Worm (Caenorhabditis elegans) whole organism, young adult: ENCODE results near the gene srz-71.

Experiments
- B0035.1 ChIP-seq: sonication (generic microtip); optimal IDR thresholded peaks from 2 replicates; lab custom pipeline; 2016; ENCODE audit warnings: missing genetic modification characterization, mild to moderate bottlenecking, missing compliant biosample characterization, missing genotype, missing genetic modification reagents
- C06A6.2 ChIP-seq: fragments of 200-800 bp; sonication (Bioruptor generic); conservative IDR thresholded peaks from 2 replicates; pipeline ENCODE4 v1.3.6; 2022; ENCODE audit warnings: missing genetic modification characterization, missing compliant biosample characterization
- F10E7.11 ChIP-seq: sonication (generic microtip); optimal IDR thresholded peaks from 2 replicates; lab custom pipeline; 2017; ENCODE audit warnings: mild to moderate bottlenecking, missing genetic modification characterization, moderate library complexity, missing compliant biosample characterization
- F22D6.2 ChIP-seq: sonication (generic microtip); optimal IDR thresholded peaks from 2 replicates; lab custom pipeline; 2016; ENCODE audit warnings: mild to moderate bottlenecking, missing genetic modification characterization, missing compliant biosample characterization
- F23B12.7 ChIP-seq: sonication (generic microtip); optimal IDR thresholded peaks from 2 replicates; lab custom pipeline; 2017; ENCODE audit warnings: missing genetic modification characterization, mild to moderate bottlenecking, missing compliant biosample characterization, antibody characterized with exemption, moderate library complexity; ENCODE audit not compliant: insufficient read depth
- F37B4.10 ChIP-seq: fragments of 200-800 bp; sonication (Bioruptor generic); IDR thresholded peaks from 2 replicates; pipeline ENCODE4 v1.3.6; 2022; ENCODE audit warnings: missing genetic modification characterization, missing compliant biosample characterization
- F52B5.7 ChIP-seq: sonication (generic microtip); optimal IDR thresholded peaks from 2 replicates; lab custom pipeline; 2016; ENCODE audit warnings: mild to moderate bottlenecking, missing genetic modification characterization, missing compliant biosample characterization
- F55B11.4 ChIP-seq: sonication (generic microtip); optimal IDR thresholded peaks from 2 replicates; lab custom pipeline; 2016; ENCODE audit warnings: missing compliant biosample characterization, missing genetic modification characterization, borderline replicate concordance; ENCODE audit not compliant: insufficient read depth
- Y53F4B.3 ChIP-seq: fragments of 200-800 bp; sonication (Bioruptor generic); IDR thresholded peaks from 2 replicates; pipeline ENCODE4 v1.3.6; 2022; ENCODE audit warnings: missing genetic modification reagents, missing genetic modification characterization, missing compliant biosample characterization
- Y53G8AR.9 ChIP-seq: fragments of 200-800 bp; sonication (Bioruptor generic); conservative IDR thresholded peaks from 2 replicates; pipeline ENCODE4 v1.3.6; 2022; ENCODE audit warnings: missing genetic modification reagents, missing genetic modification characterization, missing compliant biosample characterization
- ZK185.1 ChIP-seq: sonication (generic microtip); optimal IDR thresholded peaks from 2 replicates; lab custom pipeline; 2016; ENCODE audit warnings: mild to moderate bottlenecking, missing genetic modification characterization, missing compliant biosample characterization; ENCODE audit not compliant: poor library complexity, severe bottlenecking
- atf-7 ChIP-seq: sonication (generic microtip); optimal IDR thresholded peaks from 2 replicates; lab custom pipeline; 2017; ENCODE audit warnings: mild to moderate bottlenecking, missing genetic modification characterization, missing compliant biosample characterization
- attf-3 ChIP-seq: fragments of 200-800 bp; sonication (Bioruptor generic); conservative IDR thresholded peaks from 2 replicates; pipeline ENCODE4 v1.3.6; 2022; ENCODE audit warnings: missing genetic modification reagents, missing genetic modification characterization, missing compliant biosample characterization
- attf-5 ChIP-seq: fragments of 200-800 bp; sonication (Bioruptor generic); optimal IDR thresholded peaks from 2 replicates; lab custom pipeline; 2018; ENCODE audit warnings: mild to moderate bottlenecking, missing genetic modification characterization, missing compliant biosample characterization
- attf-6 ChIP-seq: fragments of 200-800 bp; sonication (Bioruptor generic); IDR thresholded peaks from 2 replicates; pipeline ENCODE4 v1.3.6; 2022; ENCODE audit warnings: missing genetic modification reagents, missing genetic modification characterization, missing compliant biosample characterization
- bed-1 ChIP-seq: fragments of 200-800 bp; sonication (Bioruptor generic); IDR thresholded peaks from 2 replicates; pipeline ENCODE4 v1.3.6; 2022; ENCODE audit warnings: missing genetic modification reagents, missing genetic modification characterization, missing compliant biosample characterization
- ceh-79 ChIP-seq: sonication (generic microtip); optimal IDR thresholded peaks from 2 replicates; lab custom pipeline; 2017; ENCODE audit warnings: mild to moderate bottlenecking, missing genetic modification characterization, missing compliant biosample characterization
- ceh-91 ChIP-seq: fragments of 200-800 bp; sonication (Bioruptor generic); IDR thresholded peaks from 2 replicates; pipeline ENCODE4 v1.3.6; 2022; ENCODE audit warnings: missing genetic modification reagents, missing genetic modification characterization, missing compliant biosample characterization
- chd-7 ChIP-seq: sonication (generic microtip); optimal IDR thresholded peaks from 2 replicates; lab custom pipeline; 2016; ENCODE audit warnings: mild to moderate bottlenecking, missing genetic modification characterization, moderate library complexity, missing compliant biosample characterization
- egl-18 ChIP-seq: fragments of 200-800 bp; sonication (Bioruptor generic); IDR thresholded peaks from 2 replicates; pipeline ENCODE4 v1.3.6; 2022; ENCODE audit warnings: missing genetic modification reagents, missing genetic modification characterization, missing compliant biosample characterization
- gei-17 ChIP-seq: fragments of 200-800 bp; sonication (Bioruptor generic); optimal IDR thresholded peaks from 2 replicates; lab custom pipeline; 2018; ENCODE audit warnings: mild to moderate bottlenecking, missing genetic modification characterization, missing compliant biosample characterization
- hmg-1.2 ChIP-seq: fragments of 200-800 bp; sonication (Bioruptor generic); IDR thresholded peaks from 2 replicates; pipeline ENCODE4 v1.3.6; 2022; ENCODE audit warnings: missing genetic modification reagents, missing genetic modification characterization, missing compliant biosample characterization
- hmg-20 ChIP-seq: fragments of 200-800 bp; sonication (Bioruptor generic); IDR thresholded peaks from 2 replicates; pipeline ENCODE4 v1.3.6; 2022; ENCODE audit warnings: missing genetic modification reagents, missing genetic modification characterization, missing compliant biosample characterization
- lin-40 ChIP-seq: sonication (generic microtip); optimal IDR thresholded peaks from 2 replicates; lab custom pipeline; 2016; ENCODE audit warnings: missing genetic modification characterization, mild to moderate bottlenecking, missing compliant biosample characterization, missing genotype, missing genetic modification reagents
- lin-54 ChIP-seq: fragments of 200-800 bp; sonication (Bioruptor generic); optimal IDR thresholded peaks from 2 replicates; lab custom pipeline; 2018; ENCODE audit warnings: mild to moderate bottlenecking, missing genetic modification characterization, missing compliant biosample characterization
- lsl-1 ChIP-seq: fragments of 200-800 bp; sonication (Bioruptor generic); optimal IDR thresholded peaks from 2 replicates; lab custom pipeline; 2018; ENCODE audit warnings: mild to moderate bottlenecking, missing genetic modification characterization, moderate library complexity, missing compliant biosample characterization
- lsy-27 ChIP-seq: sonication (generic microtip); optimal IDR thresholded peaks from 2 replicates; lab custom pipeline; 2017; ENCODE audit warnings: missing genetic modification characterization, mild to moderate bottlenecking, missing compliant biosample characterization, antibody characterized with exemption, missing genotype, borderline replicate concordance; ENCODE audit not compliant: insufficient read depth
- mel-28 ChIP-seq: sonication (generic microtip); optimal IDR thresholded peaks from 2 replicates; lab custom pipeline; 2016; ENCODE audit warnings: borderline replicate concordance, mild to moderate bottlenecking, missing genetic modification characterization, missing compliant biosample characterization
- mes-4 ChIP-seq: sonication (generic microtip); optimal IDR thresholded peaks from 2 replicates; lab custom pipeline; 2016; ENCODE audit warnings: missing genotype, missing genetic modification characterization, missing compliant biosample characterization
- nfya-1 ChIP-seq: sonication (generic microtip); optimal IDR thresholded peaks from 2 replicates; lab custom pipeline; 2017; ENCODE audit warnings: antibody characterized with exemption, missing compliant biosample characterization, missing genetic modification characterization, borderline replicate concordance; ENCODE audit not compliant: insufficient read depth
- nfyb-1 ChIP-seq: fragments of 200-800 bp; sonication (Bioruptor generic); IDR thresholded peaks from 2 replicates; pipeline ENCODE4 v1.3.6; 2022; ENCODE audit warnings: missing genetic modification reagents, missing genetic modification characterization, missing compliant biosample characterization
- nhr-120 ChIP-seq: fragments of 200-800 bp; sonication (Bioruptor generic); IDR thresholded peaks from 2 replicates; pipeline ENCODE4 v1.3.6; 2022; ENCODE audit warnings: missing genetic modification characterization, missing compliant biosample characterization
- nhr-27 ChIP-seq: fragments of 200-800 bp; sonication (Bioruptor generic); optimal IDR thresholded peaks from 2 replicates; lab custom pipeline; 2018; ENCODE audit warnings: mild to moderate bottlenecking, missing genetic modification characterization, moderate library complexity, missing compliant biosample characterization
- nhr-80 ChIP-seq: sonication (generic microtip); optimal IDR thresholded peaks from 2 replicates; lab custom pipeline; 2016; ENCODE audit warnings: missing genetic modification characterization, missing compliant biosample characterization
- pha-4 ChIP-seq: fragments of 150-350 bp; sonication (generic microtip); optimal IDR thresholded peaks from 2 replicates; lab custom pipeline; 2014; ENCODE audit warnings: missing biosample characterization, missing genetic modification reagents, missing genetic modification characterization
- rpc-1 ChIP-seq, 2 experiments: fragments of 150-350 bp in 1 of 2; sonication (generic microtip) in 1 of 2; optimal IDR thresholded peaks; 2 replicates each; lab custom pipeline; 2014 to 2018; ENCODE audit warnings: missing biosample characterization in 1 of 2, missing genetic modification characterization in 1 of 2, missing genetic modification reagents in 1 of 2, missing genotype in 1 of 2
- snpc-4 ChIP-seq, 5 experiments: fragments of 150-350 bp in 1 of 5; sonication (generic microtip) in 4 of 5; optimal IDR thresholded peaks; 2 replicates each; lab custom pipeline; 2014 to 2018; ENCODE audit warnings: missing genetic modification characterization in 5 of 5, missing biosample characterization in 3 of 5, antibody characterized with exemption in 2 of 5, mild to moderate bottlenecking in 2 of 5, missing compliant biosample characterization in 2 of 5, missing genotype in 2 of 5, moderate library complexity in 2 of 5, missing genetic modification reagents in 1 of 5
- somi-1 ChIP-seq: fragments of 200-800 bp; sonication (Bioruptor generic); optimal IDR thresholded peaks from 2 replicates; lab custom pipeline; 2018; ENCODE audit warnings: mild to moderate bottlenecking, missing genetic modification characterization, missing compliant biosample characterization
- sptf-2 ChIP-seq: fragments of 200-800 bp; sonication (Bioruptor generic); optimal IDR thresholded peaks from 2 replicates; lab custom pipeline; 2018; ENCODE audit warnings: mild to moderate bottlenecking, missing genetic modification characterization, missing compliant biosample characterization
- tbp1 ChIP-seq: fragments of 200-800 bp; sonication (Bioruptor generic); optimal IDR thresholded peaks from 2 replicates; lab custom pipeline; 2018; ENCODE audit warnings: mild to moderate bottlenecking, missing genetic modification characterization, missing compliant biosample characterization
- tlf-1 ChIP-seq: fragments of 200-800 bp; sonication (Bioruptor generic); optimal IDR thresholded peaks from 2 replicates; lab custom pipeline; 2018; ENCODE audit warnings: mild to moderate bottlenecking, missing genetic modification characterization, missing compliant biosample characterization
- ztf-25 ChIP-seq: fragments of 200-800 bp; sonication (Bioruptor generic); IDR thresholded peaks from 2 replicates; pipeline ENCODE4 v1.3.6; 2022; ENCODE audit warnings: missing genetic modification reagents, missing genetic modification characterization, missing compliant biosample characterization
- ztf-26 ChIP-seq: sonication (generic microtip); optimal IDR thresholded peaks from 2 replicates; lab custom pipeline; 2017; ENCODE audit warnings: missing genetic modification characterization, missing compliant biosample characterization
- ztf-3 ChIP-seq: fragments of 200-800 bp; sonication (Bioruptor generic); optimal IDR thresholded peaks from 2 replicates; lab custom pipeline; 2018; ENCODE audit warnings: mild to moderate bottlenecking, missing genetic modification characterization, missing compliant biosample characterization

The srz-71 gene

ce11 chrIV:16380937-16381336 is 48.3 kb downstream of the srz-71 start:
- TF ChIP-seq snpc-4 (GFP tag; optimal IDR thresholded peaks at IDR 0.05; lab: Kevin White, UChicago) (no peak), snpc-4 (tag; optimal IDR thresholded peaks at IDR 0.05; lab: Kevin White, UChicago) (peak in 3 of 4 experiments; percentile 1 to 63 (median 11)), ceh-79 (no peak)

- TF ChIP-seq F52B5.7 (tag; lab: Kevin White, UChicago): no peak
- TF ChIP-seq F37B4.10: 0 out of 2 replicates have a peak, but pooled peaks have one; percentile 49
- TF ChIP-seq lin-54 (GFP tag; lab: Kevin White, UChicago): no peak
- no peak for TF ChIP-seq nhr-120
- no peak for TF ChIP-seq lsy-27
- peak; percentile 74 for TF ChIP-seq hmg-1.2 (GFP tag; lab: Robert Waterston, UW)
- TF ChIP-seq nfyb-1 (GFP tag; lab: Robert Waterston, UW): no peak; the same call in 1 of the 2 replicates
- TF ChIP-seq nhr-27 (tag; lab: Kevin White, UChicago): no peak
- peak; percentile 47 for TF ChIP-seq tlf-1 (GFP tag; lab: Kevin White, UChicago)
- TF ChIP-seq Y53G8AR.9 (GFP tag; lab: Robert Waterston, UW): no peak; the same call in 1 of the 2 replicates
- peak; percentile 49 for TF ChIP-seq ZK185.1
- TF ChIP-seq chd-7 (tag; lab: Kevin White, UChicago): no peak
- peak; percentile 52; the same call in 1 of the 2 replicates for TF ChIP-seq Y53F4B.3 (GFP tag; lab: Robert Waterston, UW)
- no peak for TF ChIP-seq bed-1
- no peak for TF ChIP-seq ztf-3 (GFP tag; lab: Kevin White, UChicago)
- no peak for TF ChIP-seq C06A6.2 (GFP tag; lab: Robert Waterston, UW)
- no peak for TF ChIP-seq F55B11.4
- TF ChIP-seq F23B12.7 (tag; lab: Kevin White, UChicago): peak; percentile 81
- TF ChIP-seq sptf-2 (GFP tag; lab: Kevin White, UChicago): no peak
- no peak for TF ChIP-seq ztf-25
- no peak for TF ChIP-seq gei-17
- peak; percentile 9 for TF ChIP-seq nhr-80 (tag; lab: Kevin White, UChicago)
- TF ChIP-seq mes-4 (tag; lab: Kevin White, UChicago): peak; percentile 33
- peak; percentile 97 for TF ChIP-seq tbp1
- TF ChIP-seq atf-7 (tag; lab: Kevin White, UChicago): no peak
- no peak for TF ChIP-seq B0035.1 (tag; lab: Kevin White, UChicago)
- no peak for TF ChIP-seq lin-40
- 0 out of 2 replicates have a peak, but pooled peaks have one; percentile 44 for TF ChIP-seq ceh-91 (GFP tag; lab: Robert Waterston, UW)
- TF ChIP-seq egl-18 (GFP tag; lab: Robert Waterston, UW): no peak
- TF ChIP-seq rpc-1 (optimal IDR thresholded peaks at IDR 0.05; lab: Kevin White, UChicago): peak; percentile 74
- TF ChIP-seq rpc-1 (tag; optimal IDR thresholded peaks at IDR 0.05; lab: Kevin White, UChicago): peak; percentile 79
- peak; percentile 22 for TF ChIP-seq lsl-1 (GFP tag; lab: Kevin White, UChicago)
- no peak for TF ChIP-seq F22D6.2
- no peak for TF ChIP-seq pha-4 (tag; lab: Kevin White, UChicago)
- TF ChIP-seq F10E7.11 (tag; lab: Kevin White, UChicago): peak; percentile 31
- TF ChIP-seq somi-1: no peak
- no peak for TF ChIP-seq mel-28 (tag; lab: Kevin White, UChicago)
- TF ChIP-seq nfya-1 (tag; lab: Kevin White, UChicago): no peak
- no peak for TF ChIP-seq attf-5 (GFP tag; lab: Kevin White, UChicago)
- TF ChIP-seq attf-6 (GFP tag; lab: Robert Waterston, UW): peak; percentile 99
- TF ChIP-seq ztf-26: peak; percentile 45
- 0 out of 2 replicates have a peak, but pooled peaks have one; percentile 70 for TF ChIP-seq hmg-20
- TF ChIP-seq attf-3 (GFP tag; lab: Robert Waterston, UW): no peak
Observed at ce11 chrIV:16381933-16382591, 49.4 kb downstream of the srz-71 start, which contains the start of gene Y7A9D.1. Gene Y7A9D.1 (minus strand): TSS chrIV:16382215.
